Worm (Caenorhabditis elegans) whole organism, L4 larva: Measurements from ENCODE around the gene rme-1.

ENCODE experiments used
- F10B5.3 ChIP-seq: sonication (generic microtip); optimal IDR thresholded peaks from 2 replicates; lab custom pipeline; 2016; ENCODE audit warnings: mild to moderate bottlenecking, missing genetic modification characterization, missing compliant biosample characterization
- F26F4.8 ChIP-seq: fragments of 200-800 bp; sonication (Bioruptor generic); conservative IDR thresholded peaks from 2 replicates; pipeline ENCODE4 v1.3.6; 2022; ENCODE audit warnings: missing genetic modification characterization, missing compliant biosample characterization
- F37D6.2 ChIP-seq: sonication (generic microtip); optimal IDR thresholded peaks from 2 replicates; lab custom pipeline; 2016; ENCODE audit warnings: mild to moderate bottlenecking, missing genetic modification characterization, missing compliant biosample characterization
- F44E2.7 ChIP-seq: fragments of 200-800 bp; sonication (Bioruptor generic); IDR thresholded peaks from 2 replicates; pipeline ENCODE4 v2.1.2; 2022; ENCODE audit warnings: missing genetic modification characterization, missing compliant biosample characterization
- R02D3.7 ChIP-seq: fragments of 150-350 bp; sonication (generic microtip); optimal IDR thresholded peaks from 3 replicates; lab custom pipeline; 2014; ENCODE audit warnings: missing biosample characterization, missing genetic modification characterization
- Y48G9A.11 ChIP-seq: fragments of 200-800 bp; sonication (Bioruptor generic); IDR thresholded peaks from 2 replicates; pipeline ENCODE4 v1.3.6; 2022; ENCODE audit warnings: missing genetic modification reagents, missing genetic modification characterization, missing compliant biosample characterization
- ZK546.5 ChIP-seq, 2 experiments: sonication (generic microtip); optimal IDR thresholded peaks; 2 replicates each; lab custom pipeline; 2017; ENCODE audit warnings: missing biosample characterization in 2 of 2, missing genetic modification characterization in 2 of 2
- aly-2 ChIP-seq: sonication (generic microtip); optimal IDR thresholded peaks from 2 replicates; lab custom pipeline; 2018; ENCODE audit warnings: missing biosample characterization, missing genetic modification characterization
- ama-1 ChIP-seq: fragments of 150-350 bp; optimal IDR thresholded peaks from 2 replicates; lab custom pipeline; 2014; ENCODE audit warnings: inconsistent platforms, mixed read lengths
- arid-1 ChIP-seq: fragments of 200-800 bp; sonication (Bioruptor generic); conservative IDR thresholded peaks from 2 replicates; pipeline ENCODE4 v1.3.6; 2022; ENCODE audit warnings: missing genetic modification reagents, missing genetic modification characterization, missing compliant biosample characterization
- ceh-20 ChIP-seq: fragments of 200-800 bp; sonication (Bioruptor generic); IDR thresholded peaks from 2 replicates; pipeline ENCODE4 v1.3.6; 2022; ENCODE audit warnings: missing genetic modification reagents, missing genetic modification characterization, missing compliant biosample characterization
- ceh-28 ChIP-seq: fragments of 150-350 bp; optimal IDR thresholded peaks from 2 replicates; lab custom pipeline; 2014; ENCODE audit warnings: missing biosample characterization, missing genetic modification reagents, missing genetic modification characterization
- ceh-32 ChIP-seq: sonication (generic microtip); optimal IDR thresholded peaks from 2 replicates; lab custom pipeline; 2016; ENCODE audit warnings: mild to moderate bottlenecking, missing genetic modification characterization, missing compliant biosample characterization; ENCODE audit not compliant: poor library complexity
- ces-1 ChIP-seq: fragments of 150-350 bp; sonication (generic microtip); optimal IDR thresholded peaks from 4 replicates; lab custom pipeline; 2014; ENCODE audit warnings: missing biosample characterization, missing genetic modification reagents, missing genetic modification characterization
- cey-2 ChIP-seq: sonication (generic microtip); optimal IDR thresholded peaks from 3 replicates; lab custom pipeline; 2017; ENCODE audit warnings: missing genetic modification characterization, mild to moderate bottlenecking, missing compliant biosample characterization, antibody characterized with exemption, borderline replicate concordance; ENCODE audit not compliant: insufficient read depth
- dpl-1 ChIP-seq: fragments of 150-350 bp; optimal IDR thresholded peaks from 2 replicates; lab custom pipeline; 2014; ENCODE audit warnings: missing biosample characterization, missing genetic modification reagents, missing genetic modification characterization
- dve-1 ChIP-seq: sonication (generic microtip); optimal IDR thresholded peaks from 2 replicates; lab custom pipeline; 2017; ENCODE audit warnings: antibody characterized with exemption, mild to moderate bottlenecking, missing genetic modification characterization, missing compliant biosample characterization; ENCODE audit not compliant: insufficient read depth
- egl-27 ChIP-seq: sonication (generic microtip); optimal IDR thresholded peaks from 3 replicates; lab custom pipeline; 2017; ENCODE audit warnings: missing biosample characterization, missing genetic modification reagents, missing genetic modification characterization
- egl-43 ChIP-seq: fragments of 200-800 bp; sonication (Bioruptor generic); IDR thresholded peaks from 2 replicates; pipeline ENCODE4 v1.3.6; 2022; ENCODE audit warnings: missing genetic modification reagents, missing genetic modification characterization, missing compliant biosample characterization
- fkh-10 ChIP-seq: fragments of 150-350 bp; optimal IDR thresholded peaks from 2 replicates; lab custom pipeline; 2014; ENCODE audit warnings: missing biosample characterization, missing genetic modification reagents, missing genetic modification characterization
- gei-8 ChIP-seq: fragments of 200-800 bp; sonication (Bioruptor generic); optimal IDR thresholded peaks from 2 replicates; lab custom pipeline; 2018; ENCODE audit warnings: mild to moderate bottlenecking, missing genetic modification characterization, missing compliant biosample characterization
- hif-1 ChIP-seq, 2 experiments: sonication (generic microtip); optimal IDR thresholded peaks; 2 replicates each; lab custom pipeline; 2016 to 2017; ENCODE audit warnings: missing compliant biosample characterization in 2 of 2, missing genetic modification characterization in 2 of 2, missing genetic modification reagents in 2 of 2, missing genotype in 2 of 2, mild to moderate bottlenecking in 1 of 2
- jun-1 ChIP-seq: fragments of 150-350 bp; optimal IDR thresholded peaks from 2 replicates; lab custom pipeline; 2014; ENCODE audit warnings: missing biosample characterization, missing genetic modification reagents, missing genetic modification characterization
- lin-1 ChIP-seq: fragments of 200-800 bp; sonication (Bioruptor generic); IDR thresholded peaks from 2 replicates; pipeline ENCODE4 v1.3.6; 2022; ENCODE audit warnings: missing genetic modification reagents, missing genetic modification characterization, missing compliant biosample characterization
- lin-13 ChIP-seq: fragments of 150-350 bp; optimal IDR thresholded peaks from 2 replicates; lab custom pipeline; 2014; ENCODE audit warnings: missing biosample characterization, missing genetic modification reagents, missing genetic modification characterization
- lin-15B ChIP-seq: fragments of 150-350 bp; sonication (generic microtip); optimal IDR thresholded peaks from 3 replicates; lab custom pipeline; 2014; ENCODE audit warnings: missing biosample characterization, missing genetic modification characterization
- lir-3 ChIP-seq: sonication (generic microtip); optimal IDR thresholded peaks from 2 replicates; lab custom pipeline; 2016; ENCODE audit warnings: mild to moderate bottlenecking, missing genetic modification characterization, missing compliant biosample characterization
- madf-5 ChIP-seq, 2 experiments: fragments of 200-800 bp; sonication (Bioruptor generic); IDR thresholded peaks; 2 replicates each; pipeline ENCODE4 v1.3.6; 2022; ENCODE audit warnings: missing compliant biosample characterization in 2 of 2, missing genetic modification characterization in 2 of 2
- madf-9 ChIP-seq: fragments of 200-800 bp; sonication (Bioruptor generic); conservative IDR thresholded peaks from 2 replicates; pipeline ENCODE4 v1.3.6; 2022; ENCODE audit warnings: missing genetic modification reagents, missing genetic modification characterization, missing compliant biosample characterization
- mdt-29 ChIP-seq: fragments of 200-800 bp; sonication (Bioruptor generic); IDR thresholded peaks from 2 replicates; pipeline ENCODE4 v1.3.6; 2022; ENCODE audit warnings: missing genetic modification reagents, missing genetic modification characterization, missing compliant biosample characterization
- mep-1 ChIP-seq: fragments of 150-350 bp; sonication (generic microtip); optimal IDR thresholded peaks from 3 replicates; lab custom pipeline; 2014; ENCODE audit warnings: missing biosample characterization, missing genetic modification characterization
- nhr-102 ChIP-seq: sonication (generic microtip); optimal IDR thresholded peaks from 2 replicates; lab custom pipeline; 2016; ENCODE audit warnings: mild to moderate bottlenecking, missing genetic modification characterization, moderate library complexity, missing compliant biosample characterization
- nhr-237 ChIP-seq: sonication (generic microtip); optimal IDR thresholded peaks from 2 replicates; lab custom pipeline; 2017; ENCODE audit warnings: missing biosample characterization, missing genetic modification characterization
- nhr-41 ChIP-seq: fragments of 200-800 bp; sonication (Bioruptor generic); IDR thresholded peaks from 2 replicates; pipeline ENCODE4 v1.3.6; 2022; ENCODE audit warnings: missing genetic modification reagents, missing genetic modification characterization, missing compliant biosample characterization
- rbr-2 ChIP-seq: sonication (generic microtip); optimal IDR thresholded peaks from 2 replicates; lab custom pipeline; 2016; ENCODE audit warnings: missing genotype, missing genetic modification characterization, missing compliant biosample characterization
- saeg-2 ChIP-seq: fragments of 200-800 bp; sonication (Bioruptor generic); IDR thresholded peaks from 2 replicates; pipeline ENCODE4 v1.3.6; 2022; ENCODE audit warnings: missing genetic modification reagents, missing genetic modification characterization, missing compliant biosample characterization
- sdz-12 ChIP-seq: fragments of 200-800 bp; sonication (Bioruptor generic); optimal IDR thresholded peaks from 2 replicates; lab custom pipeline; 2018; ENCODE audit warnings: mild to moderate bottlenecking, missing genetic modification characterization, missing compliant biosample characterization
- skn-1 ChIP-seq: fragments of 150-350 bp; optimal IDR thresholded peaks from 2 replicates; lab custom pipeline; 2014; ENCODE audit warnings: missing biosample characterization, missing genetic modification characterization
- snpc-1.2 ChIP-seq: fragments of 200-800 bp; sonication (Bioruptor generic); IDR thresholded peaks from 2 replicates; pipeline ENCODE4 v1.3.6; 2022; ENCODE audit warnings: missing genetic modification reagents, missing genetic modification characterization, missing compliant biosample characterization
- spr-3 ChIP-seq: fragments of 200-800 bp; sonication (Bioruptor generic); optimal IDR thresholded peaks from 2 replicates; lab custom pipeline; 2018; ENCODE audit warnings: mild to moderate bottlenecking, missing genetic modification characterization, missing compliant biosample characterization
- tag-97 ChIP-seq: fragments of 200-800 bp; sonication (Bioruptor generic); IDR thresholded peaks from 2 replicates; pipeline ENCODE4 v1.3.6; 2022; ENCODE audit warnings: missing genetic modification characterization, missing compliant biosample characterization
- tra-1 ChIP-seq: fragments of 200-800 bp; sonication (Bioruptor generic); IDR thresholded peaks from 2 replicates; pipeline ENCODE4 v1.3.6; 2022; ENCODE audit warnings: missing genetic modification reagents, missing genetic modification characterization, missing compliant biosample characterization
- unc-130 ChIP-seq: sonication (generic microtip); optimal IDR thresholded peaks from 2 replicates; lab custom pipeline; 2016; ENCODE audit warnings: missing genetic modification reagents, missing genetic modification characterization, missing compliant biosample characterization
- unc-39 ChIP-seq: sonication (generic microtip); optimal IDR thresholded peaks from 2 replicates; lab custom pipeline; 2017; ENCODE audit warnings: missing biosample characterization, missing genetic modification characterization
- unc-62 ChIP-seq, 3 experiments: fragments of 150-350 bp in 1 of 3; sonication (generic microtip); optimal IDR thresholded peaks in 2 of 3; peaks in 1 of 3; 1 replicate in 1 of 3; 2 replicates in 2 of 3; lab custom pipeline; 2014 to 2017; ENCODE audit warnings: missing biosample characterization in 3 of 3, missing genetic modification characterization in 3 of 3, missing genetic modification reagents in 3 of 3, missing genotype in 1 of 3
- vab-7 ChIP-seq: fragments of 200-800 bp; sonication (Bioruptor generic); IDR thresholded peaks from 2 replicates; pipeline ENCODE4 v1.3.6; 2022; ENCODE audit warnings: missing genetic modification reagents, missing genetic modification characterization, missing compliant biosample characterization
- zfp-2 ChIP-seq: sonication (generic microtip); optimal IDR thresholded peaks from 2 replicates; lab custom pipeline; 2016; ENCODE audit warnings: mild to moderate bottlenecking, missing genetic modification characterization, missing compliant biosample characterization
- zfp-3 ChIP-seq: fragments of 200-800 bp; sonication (Bioruptor generic); conservative IDR thresholded peaks from 2 replicates; pipeline ENCODE4 v1.3.6; 2022; ENCODE audit warnings: missing genetic modification reagents, missing genetic modification characterization, missing compliant biosample characterization
- zip-11 ChIP-seq: fragments of 200-800 bp; sonication (Bioruptor generic); IDR thresholded peaks from 2 replicates; pipeline ENCODE4 v1.3.6; 2022; ENCODE audit warnings: missing genetic modification characterization, missing compliant biosample characterization
- zip-2 ChIP-seq: fragments of 150-350 bp; optimal IDR thresholded peaks from 2 replicates; lab custom pipeline; 2014; ENCODE audit warnings: missing biosample characterization, missing genetic modification characterization
- ztf-11 ChIP-seq: fragments of 150-350 bp; optimal IDR thresholded peaks from 2 replicates; lab custom pipeline; 2014; ENCODE audit warnings: missing biosample characterization, missing genetic modification characterization
- ztf-7 ChIP-seq: fragments of 150-350 bp; optimal IDR thresholded peaks from 2 replicates; lab custom pipeline; 2014; ENCODE audit warnings: missing biosample characterization, missing genetic modification characterization

rme-1 gene

DNA sequence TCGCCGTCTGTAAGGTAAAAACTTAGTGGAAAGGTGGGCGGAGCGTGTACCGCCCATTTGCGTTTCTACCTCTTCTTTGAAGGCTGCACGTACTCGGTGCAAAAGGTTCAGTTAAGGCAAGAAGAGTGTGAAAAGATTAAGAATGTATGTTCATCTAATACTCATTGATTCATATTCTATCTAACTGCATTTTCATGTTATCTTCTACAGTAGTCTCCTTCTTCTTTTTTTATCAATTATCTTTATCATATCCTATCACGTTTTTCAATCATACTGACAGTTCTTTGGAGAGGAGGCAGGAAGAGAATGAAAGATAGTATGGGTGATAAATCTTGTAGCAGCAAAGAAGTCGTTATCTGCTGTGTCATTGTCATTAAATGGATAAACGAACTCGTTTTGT is 38.7 kb downstream of the rme-1 start (continued):
- TF ChIP-seq cey-2 (tag; lab: Kevin White, UChicago) = peak; percentile 91
- TF ChIP-seq ama-1 (lab: Kevin White, UChicago) = no peak
- TF ChIP-seq mep-1 (tag; lab: Kevin White, UChicago) = peak; percentile 33
- TF ChIP-seq jun-1 = no peak
- no peak for TF ChIP-seq F44E2.7
- TF ChIP-seq F37D6.2 (tag; lab: Kevin White, UChicago) = no peak
- no peak for TF ChIP-seq ces-1 (GFP tag; lab: Kevin White, UChicago)
- no peak for TF ChIP-seq lin-1
- no peak for TF ChIP-seq sdz-12 (GFP tag; lab: Kevin White, UChicago)
- no peak for TF ChIP-seq madf-5 (GFP tag; IDR thresholded peaks at IDR 0.05; lab: Robert Waterston, UW)
- TF ChIP-seq zip-2 (tag; lab: Kevin White, UChicago) = no peak
- peak; percentile 86 to 97 for TF ChIP-seq hif-1 (tag; optimal IDR thresholded peaks at IDR 0.05; lab: Kevin White, UChicago)
- no peak for TF ChIP-seq unc-130 (GFP tag; lab: Kevin White, UChicago)
- TF ChIP-seq dpl-1 = no peak
- peak; percentile 91 for TF ChIP-seq dve-1
- no peak for TF ChIP-seq fkh-10 (GFP tag; lab: Kevin White, UChicago)
- TF ChIP-seq saeg-2 (GFP tag; lab: Robert Waterston, UW) = 0 out of 2 replicates have a peak, but pooled peaks have one; percentile 15
- TF ChIP-seq skn-1 = no peak
- no peak for TF ChIP-seq R02D3.7
- no peak for TF ChIP-seq zfp-3 (GFP tag; lab: Robert Waterston, UW)
- TF ChIP-seq F26F4.8 (GFP tag; lab: Robert Waterston, UW) = no peak
- TF ChIP-seq vab-7 = no peak
- no peak for TF ChIP-seq Y48G9A.11 (GFP tag; lab: Robert Waterston, UW)
- TF ChIP-seq tra-1 (GFP tag; lab: Robert Waterston, UW) = peak; percentile 41; the same call in 1 of the 2 replicates
- TF ChIP-seq ceh-32 (tag; lab: Kevin White, UChicago) = no peak
- TF ChIP-seq ztf-11 (tag; lab: Kevin White, UChicago) = no peak
- peak; percentile 4 for TF ChIP-seq nhr-102
- no peak for TF ChIP-seq lin-15B (tag; lab: Kevin White, UChicago)
- TF ChIP-seq spr-3 (GFP tag; lab: Kevin White, UChicago) = no peak
- no peak for TF ChIP-seq zfp-2 (tag; lab: Kevin White, UChicago)
- TF ChIP-seq ceh-28 (tag; lab: Kevin White, UChicago) = no peak
- no peak for TF ChIP-seq zip-11 (GFP tag; lab: Robert Waterston, UW)
- TF ChIP-seq snpc-1.2 = no peak
- no peak for TF ChIP-seq lir-3 (tag; lab: Kevin White, UChicago)
- no peak for TF ChIP-seq tag-97 (GFP tag; lab: Robert Waterston, UW)
- TF ChIP-seq madf-9 = no peak
- TF ChIP-seq unc-39 (tag; lab: Kevin White, UChicago) = no peak
- TF ChIP-seq nhr-41 = no peak
- no peak for TF ChIP-seq egl-27 (tag; lab: Kevin White, UChicago)
- peak in 1 of 2 experiments; percentile 98 for TF ChIP-seq unc-62 (GFP tag; optimal IDR thresholded peaks at IDR 0.05 in 1 of 2; lab: Kevin White, UChicago)
- TF ChIP-seq unc-62 (tag; optimal IDR thresholded peaks at IDR 0.05; lab: Kevin White, UChicago) = no peak
- TF ChIP-seq nhr-237 (tag; lab: Kevin White, UChicago) = no peak
- TF ChIP-seq aly-2 (tag; lab: Kevin White, UChicago) = no peak
- TF ChIP-seq gei-8 (GFP tag; lab: Kevin White, UChicago) = peak; percentile 76
- no peak for TF ChIP-seq ztf-7 (tag; lab: Kevin White, UChicago)
- no peak for TF ChIP-seq egl-43 (GFP tag; lab: Robert Waterston, UW)
- TF ChIP-seq arid-1 (GFP tag; lab: Robert Waterston, UW) = no peak
- TF ChIP-seq lin-13 (GFP tag; lab: Kevin White, UChicago) = no peak
- peak; percentile 71 for TF ChIP-seq ceh-20 (GFP tag; lab: Robert Waterston, UW)
- TF ChIP-seq ZK546.5 (tag; optimal IDR thresholded peaks at IDR 0.05; lab: Kevin White, UChicago) = no peak
- TF ChIP-seq F10B5.3 (tag; lab: Kevin White, UChicago) = no peak
- no peak for TF ChIP-seq rbr-2 (tag; lab: Kevin White, UChicago)
- no peak for TF ChIP-seq mdt-29
